Worm (Caenorhabditis elegans): ENCODE results near the gene pitr-3.
A peak's percentile ranks its signal among the peaks of the same experiment; 100 is the strongest.

pitr-3 gene

DNA sequence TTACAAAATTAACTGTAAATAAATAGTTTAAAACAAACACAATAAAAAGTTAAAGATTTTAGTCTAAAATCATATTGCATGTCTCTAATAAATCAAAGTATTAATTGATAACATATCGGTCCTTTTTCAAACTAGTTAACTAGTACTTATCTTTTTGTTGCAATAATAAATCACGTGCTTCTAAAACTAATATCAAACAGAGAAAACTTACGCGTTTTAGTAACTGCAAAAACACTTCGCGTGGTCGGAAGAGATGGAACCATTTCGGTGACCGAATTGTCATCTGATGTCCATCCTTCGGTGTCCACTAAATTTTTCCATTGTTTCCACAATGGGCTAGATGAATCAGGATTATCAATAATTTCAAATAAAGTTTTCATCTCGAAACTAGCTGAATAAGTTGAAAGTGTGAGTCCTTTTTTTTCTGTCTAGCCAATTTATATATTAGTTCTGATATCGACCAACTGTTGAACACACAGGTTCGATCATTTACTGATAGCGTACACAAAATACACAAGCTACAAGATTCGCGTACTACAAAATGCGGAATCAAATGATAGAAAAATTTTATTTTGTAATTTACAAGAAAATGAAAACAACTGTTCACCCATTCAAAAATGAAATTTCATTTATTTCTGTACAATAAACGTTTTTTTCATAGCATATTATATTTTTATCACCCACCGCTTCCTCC, 42.8 kb downstream of the pitr-3 start, which contains the start of gene F21C10.9 (continued):
- no peak for TF ChIP-seq nhr-237 (tag; optimal IDR thresholded peaks at IDR 0.05)
- TF ChIP-seq pqm-1 (tag; optimal IDR thresholded peaks at IDR 0.05): no peak
- TF ChIP-seq lin-14 (GFP tag; optimal IDR thresholded peaks at IDR 0.05): peak; percentile 2

DNA sequence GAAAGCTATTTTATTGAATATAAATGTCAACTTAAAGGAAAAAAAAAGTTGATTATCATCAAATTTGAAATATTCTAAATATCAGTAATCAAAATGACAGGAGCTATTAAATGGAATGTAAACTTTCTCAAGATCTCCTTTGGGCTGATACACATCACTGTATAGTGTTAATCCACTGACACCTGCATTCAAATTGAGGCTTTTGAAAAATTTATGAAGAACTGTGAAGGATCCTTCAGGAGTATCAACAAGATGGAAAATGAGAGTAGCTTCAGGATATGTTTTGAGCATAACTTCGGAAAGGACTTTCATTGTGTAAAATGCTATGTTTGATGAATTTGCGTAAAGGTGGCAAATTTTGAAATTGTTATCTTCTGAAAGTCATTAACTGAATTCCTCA, 44.0 kb downstream of the pitr-3 start:
- TF ChIP-seq mef-2 (tag; optimal IDR thresholded peaks at IDR 0.05) (no peak), elt-2 (tag; optimal IDR thresholded peaks at IDR 0.05) (peak; percentile 9), ceh-88 (GFP tag; IDR thresholded peaks at IDR 0.05) (0 out of 2 replicates have a peak, but pooled peaks have one; percentile 19), pag-3 (tag; optimal IDR thresholded peaks at IDR 0.05; ENCODE audit: borderline replicate concordance, insufficient read depth) (no peak), nhr-47 (tag; optimal IDR thresholded peaks at IDR 0.05) (no peak), unc-30 (tag; optimal IDR thresholded peaks at IDR 0.05) (no peak), lir-3 (tag; optimal IDR thresholded peaks at IDR 0.05; ENCODE audit: poor library complexity) (peak; percentile 44), lin-35 (GFP tag; optimal IDR thresholded peaks at IDR 0.05) (peak in 1 of 2 experiments; percentile 24)

DNA sequence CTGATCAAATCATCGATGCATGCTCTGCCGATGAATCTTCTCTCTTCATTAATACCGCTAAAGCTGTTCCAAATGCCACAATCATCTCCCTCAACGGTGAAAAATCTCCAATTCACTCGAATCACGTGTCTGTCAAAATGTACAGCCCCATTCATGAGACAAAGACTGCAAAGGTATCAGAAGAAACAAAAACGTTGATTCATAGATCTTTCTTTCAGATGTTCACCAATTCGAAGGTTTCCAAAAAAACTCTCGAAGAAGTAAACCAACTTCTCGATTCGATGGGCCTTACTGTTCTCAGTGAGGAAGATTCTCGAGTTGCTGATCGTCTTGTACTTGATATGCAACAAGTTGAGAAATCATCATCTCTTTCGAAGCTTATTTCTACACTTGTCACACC, 44.5 kb downstream of the pitr-3 start:
- TF ChIP-seq ztf-4 (tag; optimal IDR thresholded peaks at IDR 0.05): no peak
- no peak for TF ChIP-seq hlh-4 (tag; optimal IDR thresholded peaks at IDR 0.05)
- no peak for TF ChIP-seq dsc-1 (tag; optimal IDR thresholded peaks at IDR 0.05)
- peak; percentile 59 for TF ChIP-seq nhr-85 (tag)
- TF ChIP-seq ces-1 (GFP tag; optimal IDR thresholded peaks at IDR 0.05): no peak
- TF ChIP-seq efl-3 (GFP tag; optimal IDR thresholded peaks at IDR 0.05): no peak
- TF ChIP-seq lin-14 (GFP tag; optimal IDR thresholded peaks at IDR 0.05): peak; percentile 14
- no peak for TF ChIP-seq lsy-2 (tag; optimal IDR thresholded peaks at IDR 0.05)
- TF ChIP-seq lin-15B (tag; optimal IDR thresholded peaks at IDR 0.05): no peak
- no peak for TF ChIP-seq ets-5 (GFP tag; IDR thresholded peaks at IDR 0.05)
- TF ChIP-seq lin-13 (GFP tag; optimal IDR thresholded peaks at IDR 0.05): no peak
- no peak for TF ChIP-seq elt-3 (tag; optimal IDR thresholded peaks at IDR 0.05)
- no peak for TF ChIP-seq nhr-19 (GFP tag; conservative IDR thresholded peaks at IDR 0.05)
- peak in 1 of 2 experiments; percentile 2 for TF ChIP-seq lin-35 (GFP tag; optimal IDR thresholded peaks at IDR 0.05)
- no peak for TF ChIP-seq fkh-4 (tag; optimal IDR thresholded peaks at IDR 0.05; ENCODE audit: borderline replicate concordance)
- TF ChIP-seq pqm-1 (tag; optimal IDR thresholded peaks at IDR 0.05): no peak
- TF ChIP-seq efl-1 (optimal IDR thresholded peaks at IDR 0.05): no peak
- TF ChIP-seq efl-1 (GFP tag; optimal IDR thresholded peaks at IDR 0.05 in 1 of 2): peak in 1 of 2 experiments; percentile 72
- TF ChIP-seq zag-1 (tag; optimal IDR thresholded peaks at IDR 0.05): no peak
- TF ChIP-seq nhr-20 (tag; optimal IDR thresholded peaks at IDR 0.05): peak; percentile 15
- TF ChIP-seq ama-1 (optimal IDR thresholded peaks at IDR 0.05): peak; percentile 18
- TF ChIP-seq unc-98 (GFP tag; IDR thresholded peaks at IDR 0.05): no peak
- TF ChIP-seq C16A3.4 (tag; optimal IDR thresholded peaks at IDR 0.05): peak; percentile 1
- no peak for TF ChIP-seq jun-1 (tag; optimal IDR thresholded peaks at IDR 0.05)

DNA sequence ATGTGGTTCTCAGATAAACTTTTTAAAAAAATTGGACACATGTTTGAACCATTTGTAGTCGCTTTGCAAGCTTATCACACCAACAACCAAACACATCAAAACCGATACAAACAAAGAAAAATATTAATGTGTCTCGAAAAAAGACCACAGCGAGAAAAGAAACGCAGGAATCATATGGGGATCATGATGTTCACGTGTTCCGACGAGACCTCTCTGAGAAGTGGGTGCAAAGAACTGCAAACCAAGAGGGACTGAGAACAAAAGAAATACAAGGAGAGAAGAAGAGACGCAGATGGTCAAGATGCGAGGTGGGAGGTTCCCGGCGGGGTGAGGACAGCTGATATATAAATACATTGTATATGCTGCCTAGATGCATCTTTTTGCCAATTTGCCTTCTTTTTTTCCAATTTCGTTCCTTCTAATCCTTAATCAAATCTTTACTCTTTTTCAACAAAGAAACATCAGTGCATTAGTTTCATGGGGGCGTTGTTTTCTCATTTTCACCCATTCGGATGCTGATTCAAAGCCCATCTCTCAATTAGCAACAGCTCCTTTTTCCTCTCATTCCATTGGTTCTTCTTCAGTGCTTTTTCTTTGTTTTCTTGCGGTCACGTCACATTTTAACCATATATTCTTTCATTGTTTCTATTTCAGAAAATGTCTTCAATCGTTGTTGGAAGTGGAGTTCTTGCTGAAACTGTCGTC, 45.4 kb downstream of the pitr-3 start, which contains the start of gene F21C10.10:
Gene F21C10.10 (plus strand): TSS at position 655 of the 705 bp plus-strand sequence.
- TF ChIP-seq sup-37 (GFP tag; optimal IDR thresholded peaks at IDR 0.05): peak; percentile 8
- TF ChIP-seq unc-98 (GFP tag; IDR thresholded peaks at IDR 0.05): no peak
- peak; percentile 21 for TF ChIP-seq dsc-1 (tag; optimal IDR thresholded peaks at IDR 0.05)
- peak; percentile 53 for TF ChIP-seq xbp-1 (tag; optimal IDR thresholded peaks at IDR 0.05)
- TF ChIP-seq elt-2 (tag; optimal IDR thresholded peaks at IDR 0.05): peak; percentile 83
- TF ChIP-seq ceh-63 (GFP tag; optimal IDR thresholded peaks at IDR 0.05): no peak
- TF ChIP-seq nhr-90 (tag; optimal IDR thresholded peaks at IDR 0.05; ENCODE audit: poor library complexity): peak; percentile 84
- peak; percentile 90 for TF ChIP-seq snu-23 (GFP tag; optimal IDR thresholded peaks at IDR 0.05)
- peak; percentile 59 for TF ChIP-seq lin-13 (GFP tag; optimal IDR thresholded peaks at IDR 0.05)
- peak; percentile 46 to 51 for TF ChIP-seq efl-1 (optimal IDR thresholded peaks at IDR 0.05)
- peak; percentile 28 to 95 for TF ChIP-seq efl-1 (GFP tag; optimal IDR thresholded peaks at IDR 0.05 in 1 of 2)
- TF ChIP-seq nhr-76 (tag; optimal IDR thresholded peaks at IDR 0.05): no peak
- TF ChIP-seq ztf-11 (tag; optimal IDR thresholded peaks at IDR 0.05): no peak
- peak; percentile 67 for TF ChIP-seq rnt-1 (tag; optimal IDR thresholded peaks at IDR 0.05)
- TF ChIP-seq nhr-28 (tag; optimal IDR thresholded peaks at IDR 0.05): no peak
- TF ChIP-seq pag-3 (tag; optimal IDR thresholded peaks at IDR 0.05; ENCODE audit: borderline replicate concordance, insufficient read depth): no peak
- TF ChIP-seq nhr-237 (tag; optimal IDR thresholded peaks at IDR 0.05): no peak
- no peak for TF ChIP-seq efl-3 (GFP tag; optimal IDR thresholded peaks at IDR 0.05)
- peak; percentile 4 to 55 (median 46) for TF ChIP-seq dpl-1 (GFP tag; optimal IDR thresholded peaks at IDR 0.05)
- peak; percentile 99 for TF ChIP-seq nhr-85 (tag)
- no peak for TF ChIP-seq sox-4 (tag; optimal IDR thresholded peaks at IDR 0.05)
- TF ChIP-seq unc-30 (tag; optimal IDR thresholded peaks at IDR 0.05): no peak
- peak; percentile 97 for TF ChIP-seq nhr-20 (tag; optimal IDR thresholded peaks at IDR 0.05)
- TF ChIP-seq zag-1 (tag; optimal IDR thresholded peaks at IDR 0.05): no peak
- peak in 3 of 6 experiments; percentile 59 to 91 (median 81) for TF ChIP-seq elt-3 (tag; optimal IDR thresholded peaks at IDR 0.05)
